Worm (Caenorhabditis elegans): ENCODE results near the gene B0507.8.

DNA sequence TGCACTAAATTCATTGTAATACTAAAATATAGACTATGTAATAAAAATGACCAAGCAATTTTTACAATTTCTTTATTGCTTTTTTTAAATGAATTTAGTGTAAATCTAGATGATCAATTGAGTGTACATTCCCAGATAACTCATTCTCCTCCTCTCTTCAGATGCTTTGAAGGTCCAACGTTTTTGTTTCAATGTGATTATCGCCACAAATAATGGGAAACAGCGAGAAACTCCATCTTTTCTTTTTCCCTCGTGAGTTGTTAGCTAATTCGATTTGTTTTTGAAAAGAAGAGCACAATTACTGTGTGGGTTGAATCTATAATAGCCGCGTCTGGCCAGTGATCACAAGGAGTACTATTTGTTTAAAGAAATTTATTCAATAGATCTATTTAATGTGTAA, 42.3 kb upstream of the B0507.8 start:
- TF ChIP-seq ets-7 (tag; optimal IDR thresholded peaks at IDR 0.05) = no peak
- no peak for TF ChIP-seq hnd-1 (tag; optimal IDR thresholded peaks at IDR 0.05)
- TF ChIP-seq ceh-13 (GFP tag; optimal IDR thresholded peaks at IDR 0.05) = no peak
- TF ChIP-seq hmbx-1 (tag; optimal IDR thresholded peaks at IDR 0.05) = no peak
- TF ChIP-seq ama-1 (optimal IDR thresholded peaks at IDR 0.05) = no peak
- TF ChIP-seq aly-1 (tag; optimal IDR thresholded peaks at IDR 0.05) = no peak

Measured in whole organism, early embryonic.